Fruit fly (Drosophila melanogaster): ENCODE data around the gene SelR.

dm6 chr3R:10854243-10854874 lies 14.1 kb downstream of the SelR start, which contains the start of the genes CG6567 and CG4511:
- TF ChIP-seq CG14441 (GFP tag; IDR thresholded peaks at IDR 0.05) (no peak), CG2712 (tag; optimal IDR thresholded peaks at IDR 0.05) (no peak), Ada2b (GFP tag; IDR thresholded peaks at IDR 0.05) (no peak), dpn (GFP tag; optimal IDR thresholded peaks at IDR 0.05) (no peak), zfh2 (GFP tag; optimal IDR thresholded peaks at IDR 0.05) (no peak), CG7357 (GFP tag; IDR thresholded peaks at IDR 0.05) (no peak), CG4730 (GFP tag; IDR thresholded peaks at IDR 0.05) (no peak), so (GFP tag; IDR thresholded peaks at IDR 0.05) (no peak), eve (GFP tag; optimal IDR thresholded peaks at IDR 0.05) (no peak), pnt (GFP tag; optimal IDR thresholded peaks at IDR 0.05) (no peak), wor (GFP tag; IDR thresholded peaks at IDR 0.05) (no peak), sob (GFP tag; IDR thresholded peaks at IDR 0.05) (no peak)

Data from whole organism, embryonic.